Worm (Caenorhabditis elegans) whole organism, L1 larva: ENCODE measurements around the gene melo-3.

Source experiments
- nhr-12 ChIP-seq: sonication (generic microtip); optimal IDR thresholded peaks from 2 replicates; lab custom pipeline; 2017; ENCODE audit warnings: missing biosample characterization, missing genetic modification characterization
- pag-3 ChIP-seq: sonication (generic microtip); optimal IDR thresholded peaks from 2 replicates; lab custom pipeline; 2017; ENCODE audit warnings: missing genetic modification characterization, mild to moderate bottlenecking, missing compliant biosample characterization, antibody characterized with exemption, borderline replicate concordance; ENCODE audit not compliant: insufficient read depth
- snu-23 ChIP-seq: sonication (generic microtip); optimal IDR thresholded peaks from 2 replicates; lab custom pipeline; 2016; ENCODE audit warnings: missing genetic modification characterization, missing compliant biosample characterization

DNA sequence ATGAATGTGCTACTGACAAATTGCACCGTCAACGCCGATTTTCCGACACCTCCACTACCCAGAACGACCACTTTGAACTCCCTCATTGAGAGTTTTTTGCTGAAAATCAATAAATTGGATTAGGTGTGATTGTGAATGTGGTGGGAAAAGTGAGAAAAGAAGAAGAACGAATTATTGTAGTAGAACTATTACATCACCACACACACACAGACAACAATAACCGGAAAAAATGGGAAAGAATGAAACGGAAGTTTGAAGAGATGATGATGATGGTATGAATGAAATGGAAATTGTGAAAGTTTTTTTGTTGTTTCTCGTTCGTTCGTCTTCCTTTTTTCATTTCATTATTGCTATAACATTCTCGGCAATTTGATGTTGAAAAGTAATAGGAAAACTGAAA is 27.3 kb upstream of the melo-3 start, which contains the start of gene rap-2:
- TF ChIP-seq nhr-12 (tag; lab: Kevin White, UChicago) (no peak), pag-3 (tag; lab: Kevin White, UChicago) (no peak), snu-23 (GFP tag; lab: Kevin White, UChicago) (no peak)
